Worm (Caenorhabditis elegans) whole organism, midembryonic: ENCODE results near the gene Y49E10.21.

Experiments used
- flt-1 ChIP-seq: fragments of 200-800 bp; sonication (Bioruptor generic); IDR thresholded peaks from 2 replicates; pipeline ENCODE4 v1.3.6; 2022; ENCODE audit warnings: missing genetic modification characterization, missing compliant biosample characterization
- ref-1 ChIP-seq: fragments of 200-800 bp; sonication (Bioruptor generic); conservative IDR thresholded peaks from 2 replicates; pipeline ENCODE4 v1.3.6; 2022; ENCODE audit warnings: missing genetic modification reagents, missing genetic modification characterization, missing compliant biosample characterization
- ztf-23 ChIP-seq: fragments of 200-800 bp; sonication (Bioruptor generic); IDR thresholded peaks from 2 replicates; pipeline ENCODE4 v1.3.6; 2022; ENCODE audit warnings: missing genetic modification reagents, missing genetic modification characterization, missing compliant biosample characterization
- ztf-29 ChIP-seq: fragments of 200-800 bp; sonication (Bioruptor generic); IDR thresholded peaks from 2 replicates; pipeline ENCODE4 v1.3.6; 2022; ENCODE audit warnings: missing genetic modification reagents, missing genetic modification characterization, missing compliant biosample characterization

DNA sequence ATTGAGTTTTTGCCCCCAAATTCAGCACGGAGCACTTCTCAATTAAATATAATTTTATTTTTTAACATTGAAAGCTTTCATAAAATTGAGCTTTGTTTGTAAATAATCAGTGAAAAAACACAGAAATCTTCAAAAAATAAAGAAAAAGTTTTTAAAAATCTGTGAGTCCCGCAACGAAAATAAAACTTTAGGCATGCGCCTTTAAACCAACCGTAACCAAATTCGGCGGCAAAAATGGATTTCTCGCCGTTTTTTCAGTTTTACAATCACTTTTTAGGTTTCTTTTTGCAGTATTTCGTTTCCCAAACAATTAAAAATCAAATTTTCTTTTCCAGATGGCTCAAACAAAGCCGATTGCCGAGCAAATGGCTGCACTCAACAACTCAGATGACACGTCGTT is 30.8 kb upstream of the Y49E10.21 start, which contains the start of gene pie-1:
- TF ChIP-seq flt-1 (GFP tag; lab: Robert Waterston, UW), result no peak
- TF ChIP-seq ztf-29, result no peak
- TF ChIP-seq ref-1 (GFP tag; lab: Robert Waterston, UW), result no peak
- no peak for TF ChIP-seq ztf-23 (GFP tag; lab: Robert Waterston, UW)
